Worm (Caenorhabditis elegans) whole organism, L3 larva: ENCODE measurements around the gene Y38H8A.2.

Source experiments
- fos-1 ChIP-seq: fragments of 150-350 bp; optimal IDR thresholded peaks from 2 replicates; lab custom pipeline; 2014; ENCODE audit warnings: missing biosample characterization, missing genetic modification characterization
- nhr-11 ChIP-seq: fragments of 150-350 bp; optimal IDR thresholded peaks from 2 replicates; lab custom pipeline; 2014; ENCODE audit warnings: missing biosample characterization, missing genetic modification characterization
- nhr-76 ChIP-seq: fragments of 150-350 bp; sonication (generic microtip); optimal IDR thresholded peaks from 5 replicates; lab custom pipeline; 2014; ENCODE audit warnings: missing biosample characterization, missing genetic modification characterization
- unc-62 ChIP-seq: fragments of 150-350 bp; sonication (generic microtip); optimal IDR thresholded peaks from 4 replicates; lab custom pipeline; 2014; ENCODE audit warnings: missing biosample characterization, missing genetic modification reagents, missing genetic modification characterization

DNA sequence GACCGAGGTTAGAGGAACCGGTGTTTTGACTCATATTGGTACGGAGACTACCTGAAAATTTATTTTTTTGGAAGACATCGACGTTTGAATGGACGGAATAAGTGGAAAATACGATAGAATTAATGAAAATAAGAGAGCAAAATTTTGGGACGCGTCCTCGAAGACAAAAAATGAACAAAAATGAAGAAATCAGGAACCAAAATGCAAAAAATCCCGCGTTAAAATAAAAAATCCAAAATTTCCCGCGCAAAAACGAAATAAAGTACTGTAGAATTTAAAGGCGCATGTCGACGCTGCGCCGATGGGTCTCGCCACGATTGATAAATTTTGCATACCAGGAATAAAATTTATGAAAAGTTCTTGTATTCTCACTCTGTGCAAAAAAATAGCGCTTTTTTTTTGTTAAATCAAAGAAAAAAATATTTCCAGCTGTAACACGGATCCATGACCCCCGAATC is 37.9 kb downstream of the Y38H8A.2 start, which contains the start of gene puf-3:
- TF ChIP-seq unc-62 (GFP tag; lab: Kevin White, UChicago): no peak
- TF ChIP-seq fos-1 (tag; lab: Kevin White, UChicago): no peak
- TF ChIP-seq nhr-11 (tag; lab: Kevin White, UChicago): no peak
- TF ChIP-seq nhr-76 (tag; lab: Kevin White, UChicago): no peak
